Worm (Caenorhabditis elegans) whole organism, L2 larva: ENCODE results near the gene xbx-3.

Source experiments
- C34F6.9 ChIP-seq: fragments of 150-350 bp; optimal IDR thresholded peaks from 2 replicates; lab custom pipeline; 2014; ENCODE audit warnings: missing biosample characterization, missing genetic modification characterization
- F13H6.1 ChIP-seq: sonication (generic microtip); optimal IDR thresholded peaks from 2 replicates; lab custom pipeline; 2016; ENCODE audit warnings: missing genetic modification characterization, missing compliant biosample characterization
- R02D3.7 ChIP-seq: fragments of 150-350 bp; optimal IDR thresholded peaks from 2 replicates; lab custom pipeline; 2014; ENCODE audit warnings: missing biosample characterization, missing genetic modification characterization
- Y55F3AM.14 ChIP-seq: fragments of 200-800 bp; sonication (Bioruptor generic); optimal IDR thresholded peaks from 2 replicates; lab custom pipeline; 2018; ENCODE audit warnings: mild to moderate bottlenecking, missing genetic modification characterization, missing compliant biosample characterization
- ZK546.5 ChIP-seq: sonication (generic microtip); optimal IDR thresholded peaks from 2 replicates; lab custom pipeline; 2017; ENCODE audit warnings: missing biosample characterization, missing genetic modification characterization
- alr-1 ChIP-seq: fragments of 150-350 bp; optimal IDR thresholded peaks from 2 replicates; lab custom pipeline; 2014; ENCODE audit warnings: missing biosample characterization, missing genetic modification characterization
- aly-2 ChIP-seq: fragments of 150-350 bp; optimal IDR thresholded peaks from 2 replicates; lab custom pipeline; 2014; ENCODE audit warnings: missing biosample characterization, missing genetic modification characterization
- ama-1 ChIP-seq: fragments of 150-350 bp; optimal IDR thresholded peaks from 2 replicates; lab custom pipeline; 2018; ENCODE audit warnings: inconsistent platforms
- blmp-1 ChIP-seq: sonication (generic microtip); optimal IDR thresholded peaks from 2 replicates; lab custom pipeline; 2017; ENCODE audit warnings: missing genetic modification characterization, mild to moderate bottlenecking, missing compliant biosample characterization, antibody characterized with exemption, moderate library complexity; ENCODE audit not compliant: insufficient read depth
- ceh-16 ChIP-seq: fragments of 150-350 bp; optimal IDR thresholded peaks from 2 replicates; lab custom pipeline; 2014; ENCODE audit warnings: missing biosample characterization, missing genetic modification characterization
- dmd-4 ChIP-seq: sonication (generic microtip); optimal IDR thresholded peaks from 2 replicates; lab custom pipeline; 2017; ENCODE audit warnings: missing biosample characterization, missing genetic modification characterization
- egl-27 ChIP-seq: sonication (generic microtip); optimal IDR thresholded peaks from 3 replicates; lab custom pipeline; 2017; ENCODE audit warnings: missing biosample characterization, missing genetic modification reagents, missing genetic modification characterization
- elt-3 ChIP-seq: sonication (generic microtip); optimal IDR thresholded peaks from 2 replicates; lab custom pipeline; 2017; ENCODE audit warnings: missing biosample characterization, missing genetic modification characterization
- fos-1 ChIP-seq: fragments of 150-350 bp; optimal IDR thresholded peaks from 2 replicates; lab custom pipeline; 2014; ENCODE audit warnings: missing biosample characterization, missing genetic modification characterization
- lin-11 ChIP-seq: fragments of 150-350 bp; sonication (generic microtip); optimal IDR thresholded peaks from 2 replicates; lab custom pipeline; 2014; ENCODE audit warnings: missing biosample characterization, missing genetic modification characterization, inconsistent platforms, mixed read lengths
- lin-13 ChIP-seq: fragments of 150-350 bp; optimal IDR thresholded peaks from 2 replicates; lab custom pipeline; 2014; ENCODE audit warnings: missing biosample characterization, missing genetic modification reagents, missing genetic modification characterization
- lsy-2 ChIP-seq, 2 experiments: fragments of 150-350 bp in 1 of 2; sonication (generic microtip) in 1 of 2; optimal IDR thresholded peaks; 2 replicates each; lab custom pipeline; 2014 to 2017; ENCODE audit warnings: missing biosample characterization in 2 of 2, missing genetic modification characterization in 2 of 2
- mdl-1 ChIP-seq, 2 experiments: fragments of 150-350 bp in 1 of 2; sonication (generic microtip) in 1 of 2; optimal IDR thresholded peaks; 2 replicates each; lab custom pipeline; 2017; ENCODE audit warnings: missing biosample characterization in 2 of 2, missing genetic modification characterization in 2 of 2
- nhr-11 ChIP-seq: fragments of 150-350 bp; optimal IDR thresholded peaks from 2 replicates; lab custom pipeline; 2014; ENCODE audit warnings: missing biosample characterization, missing genetic modification characterization
- nhr-12 ChIP-seq: fragments of 150-350 bp; optimal IDR thresholded peaks from 2 replicates; lab custom pipeline; 2014; ENCODE audit warnings: missing biosample characterization, missing genetic modification characterization
- nhr-21 ChIP-seq: fragments of 150-350 bp; optimal IDR thresholded peaks from 2 replicates; lab custom pipeline; 2014; ENCODE audit warnings: missing biosample characterization, missing genetic modification characterization
- nhr-237 ChIP-seq: fragments of 150-350 bp; optimal IDR thresholded peaks from 2 replicates; lab custom pipeline; 2014; ENCODE audit warnings: missing biosample characterization, missing genetic modification characterization
- nhr-25 ChIP-seq: fragments of 150-350 bp; sonication (generic microtip); optimal IDR thresholded peaks from 3 replicates; lab custom pipeline; 2014; ENCODE audit warnings: missing biosample characterization, missing genetic modification characterization
- nhr-6 ChIP-seq: fragments of 150-350 bp; optimal IDR thresholded peaks from 2 replicates; lab custom pipeline; 2014; ENCODE audit warnings: missing biosample characterization, missing genetic modification characterization
- sem-4 ChIP-seq: fragments of 150-350 bp; optimal IDR thresholded peaks from 2 replicates; lab custom pipeline; 2014; ENCODE audit warnings: missing biosample characterization, missing genetic modification reagents, missing genetic modification characterization
- skn-1 ChIP-seq: sonication (generic microtip); optimal IDR thresholded peaks from 2 replicates; lab custom pipeline; 2017; ENCODE audit warnings: missing biosample characterization, missing genetic modification characterization
- snpc-4 ChIP-seq: fragments of 150-350 bp; optimal IDR thresholded peaks from 2 replicates; lab custom pipeline; 2014; ENCODE audit warnings: missing biosample characterization, missing genetic modification characterization
- unc-39 ChIP-seq: fragments of 150-350 bp; optimal IDR thresholded peaks from 2 replicates; lab custom pipeline; 2014; ENCODE audit warnings: missing biosample characterization, missing genetic modification characterization
- unc-55 ChIP-seq: fragments of 150-350 bp; sonication (generic microtip); optimal IDR thresholded peaks from 3 replicates; lab custom pipeline; 2014; ENCODE audit warnings: missing biosample characterization, missing genetic modification reagents, missing genetic modification characterization
- unc-62 ChIP-seq: fragments of 150-350 bp; optimal IDR thresholded peaks from 2 replicates; lab custom pipeline; 2014; ENCODE audit warnings: missing biosample characterization, missing genetic modification reagents, missing genetic modification characterization
- zag-1 ChIP-seq: fragments of 150-350 bp; optimal IDR thresholded peaks from 2 replicates; lab custom pipeline; 2014; ENCODE audit warnings: missing biosample characterization, missing genetic modification characterization
- ztf-1 ChIP-seq: fragments of 200-800 bp; sonication (Bioruptor generic); conservative IDR thresholded peaks from 2 replicates; pipeline ENCODE4 v1.3.6; 2022; ENCODE audit warnings: missing genetic modification characterization, missing compliant biosample characterization
- ztf-11 ChIP-seq: sonication (generic microtip); optimal IDR thresholded peaks from 2 replicates; lab custom pipeline; 2017; ENCODE audit warnings: missing biosample characterization, missing genetic modification characterization
- ztf-4 ChIP-seq: fragments of 150-350 bp; optimal IDR thresholded peaks from 2 replicates; lab custom pipeline; 2014; ENCODE audit warnings: missing biosample characterization, missing genetic modification characterization

The xbx-3 gene

DNA sequence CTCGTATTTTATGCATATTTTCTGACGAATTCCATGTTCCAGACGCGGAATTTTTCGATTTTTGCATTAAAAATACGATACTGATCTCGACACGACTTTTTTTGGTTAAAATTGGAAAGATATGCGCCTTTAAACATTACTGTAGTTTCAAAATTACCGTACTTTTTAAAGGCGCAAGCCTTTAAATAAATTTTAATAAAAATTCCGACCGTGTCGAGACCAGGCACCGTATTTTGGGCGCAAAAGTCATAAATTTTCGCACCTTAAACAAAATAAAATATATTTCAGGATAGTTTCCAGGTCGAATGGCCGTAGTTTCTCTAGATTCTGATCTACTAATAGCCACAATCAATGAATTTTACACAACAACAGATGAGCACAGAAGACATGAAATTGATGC lies 33.5 kb downstream of the xbx-3 start, which contains the start of gene T16G12.6:
Gene T16G12.6, plus strand, starts transcription at position 301 of the 400 bp plus-strand sequence.
- TF ChIP-seq ZK546.5 (tag; lab: Kevin White, UChicago) (no peak), alr-1 (tag; lab: Kevin White, UChicago) (no peak), nhr-237 (tag; lab: Kevin White, UChicago) (no peak), ztf-4 (no peak), egl-27 (tag; lab: Kevin White, UChicago) (no peak), unc-62 (no peak), nhr-25 (tag; lab: Kevin White, UChicago) (no peak), Y55F3AM.14 (GFP tag; lab: Kevin White, UChicago) (no peak), lin-11 (tag; lab: Kevin White, UChicago) (no peak), ztf-1 (GFP tag; lab: Robert Waterston, UW) (no peak), elt-3 (tag; lab: Kevin White, UChicago) (no peak), zag-1 (no peak)

DNA sequence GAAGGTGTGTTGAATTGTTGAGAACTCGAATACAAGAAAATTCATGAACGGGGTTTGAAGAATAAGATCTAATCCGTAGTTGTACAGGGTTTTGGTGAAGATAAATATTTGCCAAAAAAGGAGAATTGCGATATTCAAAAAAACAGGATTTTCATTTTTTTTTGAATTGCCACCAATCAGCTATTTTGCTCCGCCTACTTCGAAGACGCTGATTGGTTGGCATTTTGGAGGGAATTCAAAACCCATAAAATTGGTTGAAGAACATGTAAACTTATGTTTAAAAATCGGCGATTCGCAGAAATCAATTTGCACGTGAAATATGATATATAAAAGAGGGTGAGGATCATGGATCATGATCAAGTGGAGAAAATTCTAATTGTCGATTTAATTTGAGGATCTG lies 40.3 kb downstream of the xbx-3 start:
- no peak for TF ChIP-seq mdl-1 (tag; optimal IDR thresholded peaks at IDR 0.05; lab: Kevin White, UChicago)
- no peak for TF ChIP-seq elt-3 (tag; lab: Kevin White, UChicago)
- TF ChIP-seq egl-27 (tag; lab: Kevin White, UChicago) = no peak
- TF ChIP-seq ztf-1 (GFP tag; lab: Robert Waterston, UW) = no peak
- no peak for TF ChIP-seq aly-2 (tag; lab: Kevin White, UChicago)
- TF ChIP-seq skn-1 = no peak
- no peak for TF ChIP-seq alr-1 (tag; lab: Kevin White, UChicago)
- TF ChIP-seq nhr-21 (tag; lab: Kevin White, UChicago) = no peak
- TF ChIP-seq unc-62 = no peak
- TF ChIP-seq nhr-25 (tag; lab: Kevin White, UChicago) = no peak
- TF ChIP-seq sem-4 = no peak
- no peak for TF ChIP-seq ztf-11 (tag; lab: Kevin White, UChicago)
- TF ChIP-seq nhr-6 (tag; lab: Kevin White, UChicago) = no peak

DNA sequence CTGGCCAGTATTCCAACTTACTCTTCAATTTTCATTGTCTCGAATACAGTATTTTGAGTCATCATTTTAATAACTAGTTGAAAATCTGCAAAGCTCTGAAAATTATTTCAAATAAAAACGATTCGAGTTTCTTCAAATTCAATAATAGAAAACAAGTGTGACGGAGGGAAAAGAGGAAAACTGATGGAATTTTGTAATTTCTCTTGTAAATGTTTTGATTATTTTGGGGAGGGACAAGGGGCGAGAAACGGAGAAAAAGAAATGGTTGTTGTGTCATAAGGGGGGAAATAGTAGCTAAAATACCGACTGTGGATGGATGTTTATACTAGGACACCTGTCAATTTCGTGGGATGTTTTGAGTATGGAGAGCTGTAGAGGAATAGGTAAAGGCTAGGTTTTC lies 42.4 kb downstream of the xbx-3 start, which contains the start of gene T16G12.9:
Gene T16G12.9, minus strand, starts transcription at position 101 of the 400 bp plus-strand sequence.
- TF ChIP-seq lsy-2 (tag; optimal IDR thresholded peaks at IDR 0.05; lab: Kevin White, UChicago) = no peak
- no peak for TF ChIP-seq lin-13 (GFP tag; lab: Kevin White, UChicago)
- TF ChIP-seq ama-1 = no peak
- TF ChIP-seq, all 48 proteins: peak for 0

DNA sequence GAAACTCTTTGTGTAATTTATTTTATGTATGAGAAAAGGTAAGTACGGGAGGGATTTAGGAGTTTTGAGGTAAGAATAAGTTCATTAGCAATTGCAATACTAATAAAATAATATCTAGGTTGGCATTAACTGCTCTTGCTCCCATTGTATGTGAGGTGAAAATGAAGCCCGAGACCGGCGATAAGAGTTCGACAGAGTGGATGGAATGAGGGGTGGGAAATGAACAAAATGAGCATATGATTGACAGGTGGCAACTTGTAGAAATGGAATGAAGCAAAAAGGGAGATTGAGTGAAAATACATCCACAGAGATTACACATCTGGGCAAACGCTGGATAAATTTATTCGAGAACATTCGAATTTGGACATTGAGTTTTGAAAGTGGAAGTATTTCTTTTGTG lies 43.0 kb downstream of the xbx-3 start:
- TF ChIP-seq nhr-11 (tag; lab: Kevin White, UChicago) = no peak
- no peak for TF ChIP-seq nhr-21 (tag; lab: Kevin White, UChicago)
- no peak for TF ChIP-seq F13H6.1
- no peak for TF ChIP-seq unc-55
- TF ChIP-seq nhr-237 (tag; lab: Kevin White, UChicago) = no peak
- TF ChIP-seq lin-13 (GFP tag; lab: Kevin White, UChicago) = no peak
- TF ChIP-seq blmp-1 (tag; lab: Kevin White, UChicago) = no peak
- TF ChIP-seq nhr-12 (tag; lab: Kevin White, UChicago) = no peak
- no peak for TF ChIP-seq ama-1
- TF ChIP-seq snpc-4 (tag; lab: Kevin White, UChicago) = no peak
- no peak for TF ChIP-seq alr-1 (tag; lab: Kevin White, UChicago)
- no peak for TF ChIP-seq egl-27 (tag; lab: Kevin White, UChicago)
- TF ChIP-seq ceh-16 (tag; lab: Kevin White, UChicago) = no peak
- TF ChIP-seq ztf-1 (GFP tag; lab: Robert Waterston, UW) = no peak
- TF ChIP-seq sem-4 = no peak
- TF ChIP-seq fos-1 (tag; lab: Kevin White, UChicago) = no peak

DNA sequence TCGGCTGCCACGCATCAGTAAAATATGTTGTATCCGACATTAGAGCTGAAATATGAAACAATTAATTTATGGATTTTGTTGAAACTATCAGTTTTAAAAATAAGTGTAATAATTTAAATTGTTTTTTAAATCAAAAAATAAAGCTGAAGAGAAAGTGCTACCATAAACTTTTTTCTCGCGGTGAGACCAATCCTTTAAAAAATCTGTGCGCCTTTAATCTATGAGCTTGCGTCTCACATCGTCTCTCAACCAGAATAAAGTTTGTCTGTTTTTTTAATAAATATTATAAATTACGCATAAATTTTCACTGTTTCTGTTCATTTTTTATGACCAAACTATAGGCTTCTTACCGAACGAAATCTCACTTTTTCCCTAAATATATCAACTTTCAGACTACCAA lies 47.5 kb downstream of the xbx-3 start, which contains the start of gene T16H12.3:
Gene T16H12.3, minus strand, starts transcription at position 51 of the 400 bp plus-strand sequence.
- no peak for TF ChIP-seq R02D3.7 (tag; lab: Kevin White, UChicago)
- TF ChIP-seq C34F6.9 (tag; lab: Kevin White, UChicago) = no peak
- no peak for TF ChIP-seq Y55F3AM.14 (GFP tag; lab: Kevin White, UChicago)
- no peak for TF ChIP-seq dmd-4 (tag; lab: Kevin White, UChicago)
- TF ChIP-seq F13H6.1 = no peak
- TF ChIP-seq unc-39 (tag; lab: Kevin White, UChicago) = no peak
- TF ChIP-seq nhr-21 (tag; lab: Kevin White, UChicago) = no peak
- no peak for TF ChIP-seq alr-1 (tag; lab: Kevin White, UChicago)
- TF ChIP-seq mdl-1 (tag; optimal IDR thresholded peaks at IDR 0.05; lab: Kevin White, UChicago) = no peak
